Worm (Caenorhabditis elegans): ENCODE data around the gene unc-10.

ce11 chrX:7290859-7291628 lies 10.9 kb upstream of the unc-10 start:
- TF ChIP-seq elt-1 (tag; optimal IDR thresholded peaks at IDR 0.05; ENCODE audit: borderline replicate concordance, insufficient read depth): no peak
- TF ChIP-seq mep-1 (tag; optimal IDR thresholded peaks at IDR 0.05): no peak
- no peak for TF ChIP-seq lin-32 (GFP tag; optimal IDR thresholded peaks at IDR 0.05)
- no peak for TF ChIP-seq snpc-4 (tag; optimal IDR thresholded peaks at IDR 0.05)
